Worm (Caenorhabditis elegans): ENCODE data around the gene mib-1.

DNA sequence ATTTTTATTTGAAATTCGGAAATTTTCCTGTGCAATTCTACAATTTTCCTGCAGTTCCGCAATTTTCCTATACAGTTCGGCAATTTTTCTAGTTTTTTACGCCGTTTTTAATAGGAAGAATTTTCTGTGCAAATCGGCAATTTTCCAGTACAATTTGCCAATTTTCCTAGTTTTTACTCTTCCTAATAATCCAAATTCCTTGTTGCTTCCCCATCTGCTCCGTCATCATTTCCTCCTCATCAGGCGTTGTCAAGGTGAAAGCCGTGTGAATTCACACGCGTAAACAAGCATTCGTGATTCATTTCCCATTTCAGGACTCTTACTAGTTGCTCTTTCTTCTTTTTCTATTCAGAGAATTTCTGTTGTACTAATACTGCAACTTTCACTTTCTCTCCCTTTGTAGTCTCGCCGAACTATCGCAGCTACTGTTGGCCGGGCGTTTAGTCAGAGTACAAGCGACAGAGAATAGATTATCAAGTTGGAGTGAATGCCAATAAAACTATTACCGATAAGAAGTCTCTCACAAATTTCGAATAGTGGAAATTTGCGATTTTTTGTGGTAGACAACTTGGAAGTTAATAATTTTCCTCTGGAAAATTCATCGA is 48.8 kb downstream of the mib-1 start:
- TF ChIP-seq lin-13 (GFP tag; optimal IDR thresholded peaks at IDR 0.05): no peak
- no peak for TF ChIP-seq unc-62 (GFP tag; optimal IDR thresholded peaks at IDR 0.05)
- no peak for TF ChIP-seq nhr-237 (tag; optimal IDR thresholded peaks at IDR 0.05)
- no peak for TF ChIP-seq nhr-11 (tag; optimal IDR thresholded peaks at IDR 0.05)

All from whole organism, L1 larva.